Worm (Caenorhabditis elegans): ENCODE results near the gene mrps-21.

The mrps-21 gene

ce11 chrIV:4667835-4668234 is 8.5 kb upstream of the mrps-21 start:
- TF ChIP-seq lsl-1 (GFP tag; optimal IDR thresholded peaks at IDR 0.05): peak; percentile 53
- no peak for TF ChIP-seq somi-1 (GFP tag; optimal IDR thresholded peaks at IDR 0.05)
- no peak for TF ChIP-seq F22D6.2 (tag; optimal IDR thresholded peaks at IDR 0.05)
- peak; percentile 54 for TF ChIP-seq xnd-1 (tag; optimal IDR thresholded peaks at IDR 0.05)

DNA sequence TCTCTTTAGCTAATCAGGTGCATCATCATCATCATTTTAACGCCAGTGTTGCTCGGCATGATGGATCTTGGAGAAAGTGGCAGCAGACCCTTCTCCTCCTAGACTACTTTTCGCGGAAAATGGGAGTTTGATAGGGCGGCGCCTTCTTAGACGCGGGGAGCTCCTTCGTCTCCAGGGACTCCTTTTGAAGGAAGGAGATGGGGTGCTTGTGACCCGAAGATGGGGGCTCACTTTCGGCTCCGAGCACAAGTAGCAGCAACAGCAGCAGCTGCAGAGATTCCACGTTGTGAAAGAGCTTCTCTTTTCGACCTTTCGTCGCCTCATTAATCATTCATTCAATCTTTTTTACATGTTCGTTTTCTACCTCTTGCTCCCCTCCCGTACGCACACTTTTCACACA is 8.1 kb upstream of the mrps-21 start:
- TF ChIP-seq nfyb-1 (GFP tag; IDR thresholded peaks at IDR 0.05): 0 out of 2 replicates have a peak, but pooled peaks have one; percentile 25
- no peak for TF ChIP-seq D2030.7 (GFP tag; IDR thresholded peaks at IDR 0.05)
- peak; percentile 72 for TF ChIP-seq egrh-3 (GFP tag; IDR thresholded peaks at IDR 0.05)
- no peak for TF ChIP-seq ztf-18 (tag; optimal IDR thresholded peaks at IDR 0.05)
- no peak for TF ChIP-seq ceh-100 (GFP tag; IDR thresholded peaks at IDR 0.05)
- 0 out of 2 replicates have a peak, but pooled peaks have one; percentile 32 for TF ChIP-seq ztf-28 (GFP tag; IDR thresholded peaks at IDR 0.05)
- 0 out of 2 replicates have a peak, but pooled peaks have one; percentile 8 for TF ChIP-seq madf-3 (GFP tag; IDR thresholded peaks at IDR 0.05)
- TF ChIP-seq ets-4 (GFP tag; optimal IDR thresholded peaks at IDR 0.05): no peak
- no peak for TF ChIP-seq let-526 (GFP tag; IDR thresholded peaks at IDR 0.05)
- peak; percentile 81 for TF ChIP-seq zfh-2 (GFP tag; conservative IDR thresholded peaks at IDR 0.05)
- 0 out of 2 replicates have a peak, but pooled peaks have one; percentile 44 for TF ChIP-seq lin-26 (GFP tag; IDR thresholded peaks at IDR 0.05)
- TF ChIP-seq madf-10 (tag; optimal IDR thresholded peaks at IDR 0.05): no peak
- no peak for TF ChIP-seq lir-1 (GFP tag; conservative IDR thresholded peaks at IDR 0.05)
- TF ChIP-seq F37B4.10 (GFP tag; IDR thresholded peaks at IDR 0.05): 0 out of 2 replicates have a peak, but pooled peaks have one; percentile 53
- TF ChIP-seq attf-6 (GFP tag; IDR thresholded peaks at IDR 0.05): no peak
- TF ChIP-seq dox-1 (GFP tag; IDR thresholded peaks at IDR 0.05): 0 out of 2 replicates have a peak, but pooled peaks have one; percentile 11
- TF ChIP-seq F22D6.2 (tag; optimal IDR thresholded peaks at IDR 0.05): no peak
- no peak for TF ChIP-seq unc-130 (GFP tag; optimal IDR thresholded peaks at IDR 0.05)
- no peak for TF ChIP-seq hlh-12 (tag; optimal IDR thresholded peaks at IDR 0.05)
- peak; percentile 31; the same call in 1 of the 2 replicates for TF ChIP-seq mcd-1 (GFP tag; IDR thresholded peaks at IDR 0.05)

DNA sequence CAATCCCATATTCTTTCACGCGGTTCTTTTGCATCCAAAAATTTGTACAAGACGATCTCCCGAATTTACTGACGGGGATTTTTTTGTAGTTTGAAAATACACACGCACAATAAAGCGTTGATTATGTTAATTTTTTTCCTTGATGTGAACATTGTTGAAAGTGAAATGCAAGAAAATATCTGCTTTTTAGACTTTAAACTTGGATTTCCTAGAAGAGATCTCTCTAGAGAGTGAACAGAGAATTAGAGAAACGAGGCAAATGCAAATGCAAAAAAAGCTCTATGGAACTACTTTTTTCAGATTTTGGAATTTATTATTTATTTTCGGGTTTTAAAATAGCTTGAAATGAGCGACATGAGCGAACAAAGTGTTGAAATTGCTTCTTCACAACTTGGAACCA is 5.8 kb upstream of the mrps-21 start, which contains the start of gene F29B9.1:
Gene F29B9.1 (plus strand): TSS at position 301 of the 400 bp plus-strand sequence.
- no peak for TF ChIP-seq nfyb-1 (GFP tag; IDR thresholded peaks at IDR 0.05)
- TF ChIP-seq snpc-4 (GFP tag; optimal IDR thresholded peaks at IDR 0.05): no peak
- peak in 1 of 4 experiments; percentile 26 for TF ChIP-seq snpc-4 (tag; optimal IDR thresholded peaks at IDR 0.05)
- TF ChIP-seq ama-1 (optimal IDR thresholded peaks at IDR 0.05): no peak
- no peak for TF ChIP-seq ama-1 (GFP tag; optimal IDR thresholded peaks at IDR 0.05)
- TF ChIP-seq ceh-100 (GFP tag; IDR thresholded peaks at IDR 0.05): no peak
- TF ChIP-seq ekl-4 (GFP tag; IDR thresholded peaks at IDR 0.05): no peak
- peak; percentile 25 for TF ChIP-seq snpc-1.3 (tag; optimal IDR thresholded peaks at IDR 0.05; ENCODE audit: insufficient read depth)
- TF ChIP-seq snpc-3.4 (tag; optimal IDR thresholded peaks at IDR 0.05): no peak
- TF ChIP-seq ets-4 (GFP tag; optimal IDR thresholded peaks at IDR 0.05): no peak
- TF ChIP-seq F33H1.4 (GFP tag; IDR thresholded peaks at IDR 0.05): 0 out of 2 replicates have a peak, but pooled peaks have one; percentile 29
- TF ChIP-seq lin-54 (GFP tag; optimal IDR thresholded peaks at IDR 0.05): peak; percentile 3
- peak; percentile 15 for TF ChIP-seq repo-1 (tag; optimal IDR thresholded peaks at IDR 0.05)
